Worm (Caenorhabditis elegans): ENCODE data around the gene bris-1.

bris-1 gene

DNA sequence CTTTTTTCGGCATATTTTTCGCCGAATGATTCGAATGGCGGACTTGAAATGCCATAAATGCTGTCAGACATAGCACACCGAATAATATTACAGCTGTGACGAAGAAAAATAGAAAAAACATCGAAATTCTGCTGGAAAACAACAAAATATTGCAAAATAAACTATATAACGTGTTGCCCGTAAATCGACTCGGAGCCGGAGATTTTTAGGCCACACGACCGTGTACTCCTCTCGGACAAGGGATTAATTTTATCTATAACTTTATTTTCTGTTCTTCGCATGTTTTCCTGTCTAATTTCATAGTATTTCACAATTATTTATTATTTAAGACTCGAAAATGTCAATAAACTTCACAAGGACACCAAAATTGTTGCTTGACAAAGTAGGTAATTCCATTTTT lies 15.9 kb downstream of the bris-1 start, which contains the start of the genes algn-14 and M02B7.2:
TSS of gene algn-14 (minus strand) at position 175 of the 400 bp plus-strand sequence.
TSS of gene M02B7.2 (plus strand) at position 330 of the 400 bp plus-strand sequence.
- TF ChIP-seq elt-3 (tag; optimal IDR thresholded peaks at IDR 0.05) = no peak
- peak; percentile 5 for TF ChIP-seq ceh-28 (tag; optimal IDR thresholded peaks at IDR 0.05)
- no peak for TF ChIP-seq ama-1 (optimal IDR thresholded peaks at IDR 0.05)
- TF ChIP-seq lsy-12 (tag; optimal IDR thresholded peaks at IDR 0.05) = peak; percentile 19
- TF ChIP-seq nhr-23 (tag; optimal IDR thresholded peaks at IDR 0.05) = peak; percentile 42
- TF ChIP-seq egl-5 (tag; optimal IDR thresholded peaks at IDR 0.05) = no peak
- peak; percentile 74 for TF ChIP-seq lin-15B (tag; optimal IDR thresholded peaks at IDR 0.05)
- no peak for TF ChIP-seq fkh-10 (GFP tag; optimal IDR thresholded peaks at IDR 0.05)
- TF ChIP-seq pqm-1 (tag; optimal IDR thresholded peaks at IDR 0.05) = no peak
- TF ChIP-seq unc-39 (tag; optimal IDR thresholded peaks at IDR 0.05) = no peak
- TF ChIP-seq unc-62 (GFP tag; optimal IDR thresholded peaks at IDR 0.05) = no peak
- no peak for TF ChIP-seq ceh-16 (tag; optimal IDR thresholded peaks at IDR 0.05)
- TF ChIP-seq ceh-9 (tag; optimal IDR thresholded peaks at IDR 0.05) = no peak
- no peak for TF ChIP-seq fos-1 (tag; optimal IDR thresholded peaks at IDR 0.05)
- no peak for TF ChIP-seq eor-1 (tag; optimal IDR thresholded peaks at IDR 0.05)
- TF ChIP-seq jun-1 (tag; optimal IDR thresholded peaks at IDR 0.05) = peak; percentile 22
- TF ChIP-seq elt-2 (tag; optimal IDR thresholded peaks at IDR 0.05) = peak; percentile 47
- TF ChIP-seq nhr-77 (tag; optimal IDR thresholded peaks at IDR 0.05) = no peak
- TF ChIP-seq nfya-1 (tag; optimal IDR thresholded peaks at IDR 0.05; ENCODE audit: insufficient read depth) = peak; percentile 42
- no peak for TF ChIP-seq nhr-12 (tag; optimal IDR thresholded peaks at IDR 0.05)
- no peak for TF ChIP-seq tbx-2 (tag; optimal IDR thresholded peaks at IDR 0.05)
- no peak for TF ChIP-seq nhr-28 (tag; optimal IDR thresholded peaks at IDR 0.05)
- TF ChIP-seq R02D3.7 (tag; optimal IDR thresholded peaks at IDR 0.05) = peak; percentile 92
- TF ChIP-seq mml-1 (tag; optimal IDR thresholded peaks at IDR 0.05) = no peak
- TF ChIP-seq pha-4 (tag; optimal IDR thresholded peaks at IDR 0.05) = peak; percentile 66
- TF ChIP-seq nhr-25 (tag; optimal IDR thresholded peaks at IDR 0.05) = no peak
- TF ChIP-seq hmg-11 (tag; optimal IDR thresholded peaks at IDR 0.05) = peak; percentile 30
- TF ChIP-seq ztf-11 (tag; optimal IDR thresholded peaks at IDR 0.05) = no peak
- TF ChIP-seq nhr-43 (tag; optimal IDR thresholded peaks at IDR 0.05; ENCODE audit: poor library complexity, severe bottlenecking) = peak; percentile 88
- peak; percentile 9 for TF ChIP-seq lin-39 (tag; optimal IDR thresholded peaks at IDR 0.05)
- no peak for TF ChIP-seq nhr-11 (tag; optimal IDR thresholded peaks at IDR 0.05)
- TF ChIP-seq aly-2 (tag; optimal IDR thresholded peaks at IDR 0.05) = no peak
- TF ChIP-seq snpc-4 (tag; optimal IDR thresholded peaks at IDR 0.05) = peak; percentile 70
- no peak for TF ChIP-seq skn-1 (tag; optimal IDR thresholded peaks at IDR 0.05)

DNA sequence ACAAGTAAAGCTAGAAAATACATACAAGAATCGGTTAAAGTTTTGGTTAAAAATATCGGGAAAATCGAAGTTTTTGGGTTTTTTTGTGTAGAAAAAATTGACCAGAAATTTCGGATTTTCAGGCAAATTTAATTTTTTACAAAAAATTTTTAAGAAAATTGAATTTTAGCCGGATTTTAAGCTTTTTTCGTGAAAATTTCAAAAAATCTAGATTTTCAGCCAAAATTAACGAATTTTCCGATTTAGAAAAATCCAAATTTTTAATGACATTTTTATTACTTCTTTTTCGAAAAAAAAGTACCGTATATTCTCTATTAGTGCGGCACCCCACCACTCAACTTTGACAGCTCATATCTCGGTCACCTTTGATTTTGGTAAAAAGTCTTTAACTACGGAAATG lies 18.2 kb downstream of the bris-1 start, which contains the start of gene osm-3:
TSS of gene osm-3 (minus strand) at position 101 of the 400 bp plus-strand sequence.
- TF ChIP-seq nhr-237 (tag; optimal IDR thresholded peaks at IDR 0.05) = no peak
- TF ChIP-seq nhr-77 (tag; optimal IDR thresholded peaks at IDR 0.05) = no peak
- no peak for TF ChIP-seq ceh-82 (tag; optimal IDR thresholded peaks at IDR 0.05)
- TF ChIP-seq unc-39 (tag; optimal IDR thresholded peaks at IDR 0.05) = no peak
- no peak for TF ChIP-seq R02D3.7 (tag; optimal IDR thresholded peaks at IDR 0.05)
- TF ChIP-seq nhr-76 (tag; optimal IDR thresholded peaks at IDR 0.05) = no peak
- no peak for TF ChIP-seq pha-4 (tag; optimal IDR thresholded peaks at IDR 0.05)
- TF ChIP-seq aly-2 (tag; optimal IDR thresholded peaks at IDR 0.05) = no peak

DNA sequence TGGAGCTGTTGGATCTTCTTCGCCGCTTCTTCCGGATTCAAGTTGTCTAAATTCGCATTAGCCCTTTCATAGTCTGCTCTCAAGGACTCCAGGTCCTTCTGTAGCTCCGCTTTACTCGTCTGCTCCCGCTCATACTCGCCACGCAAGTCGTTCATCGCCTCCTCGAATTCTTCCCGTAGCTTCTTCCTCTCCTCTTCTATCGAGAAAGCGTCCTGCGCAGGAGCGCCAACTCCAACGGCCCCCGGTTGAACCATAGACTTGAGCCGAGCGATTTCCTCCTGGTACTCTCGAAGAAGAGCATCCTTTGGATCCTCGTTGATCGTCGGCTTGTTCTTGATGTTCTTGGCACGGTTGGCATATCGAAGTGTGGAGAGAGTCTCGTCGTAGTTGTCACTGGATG lies 21.7 kb downstream of the bris-1 start:
- TF ChIP-seq skn-1 (tag; optimal IDR thresholded peaks at IDR 0.05) (no peak), unc-39 (tag; optimal IDR thresholded peaks at IDR 0.05) (no peak), nhr-43 (tag; optimal IDR thresholded peaks at IDR 0.05; ENCODE audit: poor library complexity, severe bottlenecking) (no peak), snpc-4 (tag; optimal IDR thresholded peaks at IDR 0.05) (no peak), fkh-2 (tag; optimal IDR thresholded peaks at IDR 0.05) (no peak), nhr-25 (tag; optimal IDR thresholded peaks at IDR 0.05) (no peak), nhr-11 (tag; optimal IDR thresholded peaks at IDR 0.05) (no peak), jun-1 (tag; optimal IDR thresholded peaks at IDR 0.05) (no peak), nhr-77 (tag; optimal IDR thresholded peaks at IDR 0.05) (no peak), unc-62 (GFP tag; optimal IDR thresholded peaks at IDR 0.05) (no peak), elt-1 (tag; optimal IDR thresholded peaks at IDR 0.05) (no peak), elt-2 (tag; optimal IDR thresholded peaks at IDR 0.05) (no peak), hmg-11 (tag; optimal IDR thresholded peaks at IDR 0.05) (no peak), ceh-16 (tag; optimal IDR thresholded peaks at IDR 0.05) (no peak), ama-1 (optimal IDR thresholded peaks at IDR 0.05) (no peak), nhr-23 (tag; optimal IDR thresholded peaks at IDR 0.05) (no peak), lin-39 (tag; optimal IDR thresholded peaks at IDR 0.05) (no peak), ceh-9 (tag; optimal IDR thresholded peaks at IDR 0.05) (no peak), nhr-237 (tag; optimal IDR thresholded peaks at IDR 0.05) (no peak)
